Worm (Caenorhabditis elegans): ENCODE data around the gene his-64.
A peak's percentile ranks its signal among the peaks of the same experiment; 100 is the strongest.
"Not testable (repeated sequence)": the region's sequence is repeated elsewhere in the genome, so short reads cannot be mapped to it uniquely, and the experiment has no call there.

Gene his-64

DNA sequence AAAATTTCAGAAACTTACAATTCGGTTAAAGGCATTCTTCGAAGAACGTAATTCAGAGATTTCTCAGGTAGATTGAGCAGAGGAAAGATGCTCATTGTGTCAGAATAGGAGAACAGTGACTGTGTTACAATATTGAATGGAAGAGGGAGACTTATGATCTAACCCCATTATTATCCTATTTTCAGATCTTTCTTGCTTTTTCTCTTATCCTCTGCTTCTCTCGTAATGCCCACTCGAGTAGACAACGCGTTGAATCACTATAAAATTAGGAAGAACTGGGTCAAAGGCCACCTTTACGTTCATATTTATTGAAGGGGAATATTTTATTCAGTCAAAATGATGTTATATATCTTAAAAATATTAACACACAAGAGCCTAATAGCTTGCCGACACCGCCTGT is 27.7 kb upstream of the his-64 start, which contains the start of gene fbxb-76:
Gene fbxb-76 (minus strand): TSS at position 101 of the 400 bp plus-strand sequence.
- TF ChIP-seq unc-62 (GFP tag; optimal IDR thresholded peaks at IDR 0.05), result no peak
- TF ChIP-seq lin-11 (tag; optimal IDR thresholded peaks at IDR 0.05), result no peak
- TF ChIP-seq ztf-1 (GFP tag; conservative IDR thresholded peaks at IDR 0.05), result no peak
- no peak for TF ChIP-seq nhr-6 (tag; optimal IDR thresholded peaks at IDR 0.05)
- TF ChIP-seq F13H6.1 (tag; optimal IDR thresholded peaks at IDR 0.05), result no peak
- no peak for TF ChIP-seq peb-1 (tag; optimal IDR thresholded peaks at IDR 0.05)
- TF ChIP-seq sma-9 (GFP tag; optimal IDR thresholded peaks at IDR 0.05), result no peak
- TF ChIP-seq sma-9 (tag; optimal IDR thresholded peaks at IDR 0.05), result no peak
- no peak for TF ChIP-seq nhr-77 (tag; optimal IDR thresholded peaks at IDR 0.05)
- no peak for TF ChIP-seq sma-3 (GFP tag; optimal IDR thresholded peaks at IDR 0.05)
- TF ChIP-seq nhr-25 (tag; optimal IDR thresholded peaks at IDR 0.05), result no peak
- TF ChIP-seq elt-3 (tag; optimal IDR thresholded peaks at IDR 0.05), result no peak
- TF ChIP-seq Y55F3AM.14 (GFP tag; optimal IDR thresholded peaks at IDR 0.05), result no peak
- TF ChIP-seq lin-13 (GFP tag; optimal IDR thresholded peaks at IDR 0.05), result no peak

DNA sequence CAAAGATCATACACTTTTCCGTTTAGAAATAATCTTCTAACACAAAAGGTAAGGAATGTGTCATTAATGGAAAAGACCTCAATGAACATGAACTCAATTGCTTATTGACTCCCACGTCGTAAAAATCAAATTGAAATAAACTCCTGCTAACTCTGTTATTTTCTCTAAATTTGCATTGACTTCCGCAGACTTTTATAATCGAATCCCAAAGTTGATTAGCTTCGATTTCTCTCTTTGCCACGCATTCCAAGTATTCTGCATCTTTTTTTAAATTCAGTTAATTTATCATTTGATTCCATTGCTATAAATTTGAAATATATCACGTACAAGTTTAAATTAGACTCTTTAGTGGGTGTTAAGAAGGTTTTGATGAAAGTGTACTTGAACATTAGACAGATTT is 18.2 kb upstream of the his-64 start:
- TF ChIP-seq dmd-4 (tag; optimal IDR thresholded peaks at IDR 0.05) (peak; percentile 9), elt-1 (tag; optimal IDR thresholded peaks at IDR 0.05) (no peak), ceh-16 (tag; optimal IDR thresholded peaks at IDR 0.05) (no peak), mbf-1 (tag; optimal IDR thresholded peaks at IDR 0.05) (no peak), crh-2 (tag; optimal IDR thresholded peaks at IDR 0.05) (peak; percentile 20), sma-9 (GFP tag; optimal IDR thresholded peaks at IDR 0.05) (peak; percentile 29), sma-9 (tag; optimal IDR thresholded peaks at IDR 0.05) (no peak), mdl-1 (tag; optimal IDR thresholded peaks at IDR 0.05) (no peak), nhr-77 (tag; optimal IDR thresholded peaks at IDR 0.05) (no peak), nhr-21 (tag; optimal IDR thresholded peaks at IDR 0.05) (peak; percentile 46), lsy-2 (tag; optimal IDR thresholded peaks at IDR 0.05) (peak in 1 of 2 experiments; percentile 29), nhr-23 (tag; optimal IDR thresholded peaks at IDR 0.05) (no peak), egl-27 (tag; optimal IDR thresholded peaks at IDR 0.05) (no peak), unc-39 (tag; optimal IDR thresholded peaks at IDR 0.05) (no peak)

DNA sequence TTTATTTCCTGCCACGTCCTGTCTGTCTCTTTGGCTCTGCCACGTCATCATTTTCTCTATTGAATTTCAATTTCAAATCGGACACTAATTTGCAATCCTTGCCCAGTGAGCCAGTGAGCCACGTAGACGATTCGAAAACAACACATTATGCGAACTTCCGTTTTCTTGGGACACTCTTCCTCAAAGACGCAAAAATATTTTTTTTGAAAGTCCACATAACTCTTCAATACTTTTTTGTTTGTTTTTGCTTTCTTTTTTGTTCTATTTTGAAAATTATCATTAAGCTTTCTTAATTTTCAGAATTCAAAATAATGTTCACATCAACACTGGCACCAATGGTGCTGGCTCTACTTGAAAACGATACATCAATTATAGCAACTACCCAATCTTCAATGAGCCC is 12.7 kb upstream of the his-64 start, which contains the start of gene tag-89:
Gene tag-89 (plus strand): TSS at position 301 of the 400 bp plus-strand sequence.
- TF ChIP-seq ceh-16 (tag; optimal IDR thresholded peaks at IDR 0.05), result no peak
- TF ChIP-seq skn-1 (tag; optimal IDR thresholded peaks at IDR 0.05), result no peak
- no peak for TF ChIP-seq R02D3.7 (tag; optimal IDR thresholded peaks at IDR 0.05)
- no peak for TF ChIP-seq unc-55 (GFP tag; optimal IDR thresholded peaks at IDR 0.05)
- no peak for TF ChIP-seq fos-1 (tag; optimal IDR thresholded peaks at IDR 0.05)
- TF ChIP-seq mdl-1 (tag; optimal IDR thresholded peaks at IDR 0.05), result no peak
- no peak for TF ChIP-seq nhr-21 (tag; optimal IDR thresholded peaks at IDR 0.05)
- TF ChIP-seq lin-39 (tag; optimal IDR thresholded peaks at IDR 0.05), result no peak
- no peak for TF ChIP-seq sma-9 (GFP tag; optimal IDR thresholded peaks at IDR 0.05)
- TF ChIP-seq sma-9 (tag; optimal IDR thresholded peaks at IDR 0.05), result no peak

DNA sequence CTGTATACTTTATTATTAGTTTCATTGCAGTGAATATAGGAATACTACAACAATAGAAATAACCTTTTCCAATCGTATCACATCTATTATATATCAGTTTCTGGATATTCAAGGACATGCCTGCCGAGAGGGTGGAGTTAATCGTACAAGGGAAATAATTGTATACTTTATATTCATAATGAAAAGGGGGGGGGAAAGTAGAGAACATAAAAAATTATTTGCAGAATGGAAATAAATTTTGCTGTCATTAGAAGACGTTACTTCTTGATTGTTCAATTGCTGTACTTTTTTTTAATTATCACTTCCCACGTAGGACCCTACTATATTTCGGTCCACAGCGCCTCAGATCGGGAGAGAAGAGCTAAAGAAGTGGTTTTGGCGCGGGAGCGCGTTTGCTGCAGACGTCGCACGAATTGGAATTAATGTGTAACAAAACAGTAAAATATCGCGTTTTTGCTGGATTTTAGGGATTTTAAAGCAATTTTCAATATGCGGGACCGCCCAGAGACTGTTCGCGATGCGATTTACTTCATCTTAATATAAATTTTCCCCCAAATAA is 8.6 kb upstream of the his-64 start, which contains the start of gene dsl-6:
Gene dsl-6 (minus strand): TSS at position 51 of the 559 bp plus-strand sequence.
- not testable (repeated sequence) for TF ChIP-seq blmp-1 (tag; optimal IDR thresholded peaks at IDR 0.05; ENCODE audit: insufficient read depth); mbf-1 (tag; optimal IDR thresholded peaks at IDR 0.05); ztf-11 (tag; optimal IDR thresholded peaks at IDR 0.05)

DNA sequence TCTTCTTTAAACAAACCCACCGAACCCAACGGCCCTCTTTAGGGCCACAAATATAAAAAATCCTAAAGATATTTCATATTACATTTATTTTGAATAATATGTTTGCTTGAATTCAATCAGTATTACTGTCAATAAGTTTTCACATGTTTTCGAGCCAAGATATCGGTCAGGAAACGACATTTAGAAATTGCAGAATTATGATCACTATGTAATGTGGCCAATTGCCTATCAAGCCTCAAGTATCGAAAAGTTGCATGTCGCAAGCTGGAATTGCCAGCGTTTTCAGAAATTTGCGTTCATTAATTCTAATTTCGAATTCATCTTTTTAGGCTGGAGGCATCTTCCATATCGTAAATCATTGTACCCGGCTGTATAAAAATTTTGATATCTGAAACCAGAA is 5.4 kb upstream of the his-64 start:
- TF ChIP-seq nhr-21 (tag; optimal IDR thresholded peaks at IDR 0.05) (no peak), nhr-237 (tag; optimal IDR thresholded peaks at IDR 0.05) (no peak), Y55F3AM.14 (GFP tag; optimal IDR thresholded peaks at IDR 0.05) (no peak), peb-1 (tag; optimal IDR thresholded peaks at IDR 0.05) (no peak), egl-27 (tag; optimal IDR thresholded peaks at IDR 0.05) (no peak), snpc-4 (tag; optimal IDR thresholded peaks at IDR 0.05) (no peak), lsy-2 (tag; optimal IDR thresholded peaks at IDR 0.05) (no peak)
